Fruit fly (Drosophila melanogaster) whole organism, embryonic: ENCODE measurements around the gene CG13008.

ENCODE experiments used
- CG1024 ChIP-seq: fragments of 200-800 bp; sonication (Bioruptor generic); IDR thresholded peaks from 2 replicates; pipeline ENCODE4 v1.3.6; 2022; ENCODE audit warnings: missing biosample characterization, missing genetic modification characterization
- CG11696 ChIP-seq: fragments of 200-800 bp; sonication (Bioruptor generic); IDR thresholded peaks from 2 replicates; pipeline ENCODE4 v1.3.6; 2022; ENCODE audit warnings: missing biosample characterization, missing genetic modification characterization
- CG12391 ChIP-seq: fragments of 200-800 bp; sonication (Bioruptor generic); optimal IDR thresholded peaks from 3 replicates; lab custom pipeline; 2018; ENCODE audit warnings: missing biosample characterization, mild to moderate bottlenecking, missing genetic modification characterization, moderate library complexity
- CG12744 ChIP-seq: fragments of 200-800 bp; sonication (Bioruptor generic); optimal IDR thresholded peaks from 2 replicates; lab custom pipeline; 2016; ENCODE audit warnings: missing biosample characterization, missing genetic modification characterization
- CG13287 ChIP-seq: fragments of 200-800 bp; sonication (Bioruptor generic); IDR thresholded peaks from 2 replicates; pipeline ENCODE4 v1.3.6; 2022; ENCODE audit warnings: missing biosample characterization, missing genetic modification characterization; ENCODE audit not compliant: partially characterized antibody
- CG15073 ChIP-seq: fragments of 200-800 bp; sonication (Bioruptor generic); optimal IDR thresholded peaks from 2 replicates; lab custom pipeline; 2016; ENCODE audit warnings: missing biosample characterization, missing genetic modification characterization
- CG15479 ChIP-seq: fragments of 200-800 bp; sonication (Bioruptor generic); optimal IDR thresholded peaks from 3 replicates; lab custom pipeline; 2019; ENCODE audit warnings: missing biosample characterization, mild to moderate bottlenecking, missing genetic modification characterization, moderate library complexity
- CG17359 ChIP-seq: fragments of 200-800 bp; sonication (Bioruptor generic); optimal IDR thresholded peaks from 3 replicates; lab custom pipeline; 2018; ENCODE audit warnings: missing biosample characterization, mild to moderate bottlenecking, missing genetic modification characterization, moderate library complexity
- CG17361 ChIP-seq: fragments of 200-800 bp; sonication (Bioruptor generic); IDR thresholded peaks from 3 replicates; pipeline ENCODE4 v1.3.6; 2022; ENCODE audit warnings: missing biosample characterization, missing genetic modification characterization
- CG18011 ChIP-seq: fragments of 200-800 bp; sonication (Bioruptor generic); optimal IDR thresholded peaks from 2 replicates; lab custom pipeline; 2017; ENCODE audit warnings: missing biosample characterization, missing genetic modification characterization, mild to moderate bottlenecking, moderate library complexity, missing genotype
- CG18476 ChIP-seq: fragments of 200-800 bp; sonication (Bioruptor generic); optimal IDR thresholded peaks from 2 replicates; lab custom pipeline; 2016; ENCODE audit warnings: missing biosample characterization, mild to moderate bottlenecking, missing genetic modification characterization
- CG2875 ChIP-seq: fragments of 200-800 bp; sonication (Bioruptor generic); optimal IDR thresholded peaks from 2 replicates; lab custom pipeline; 2017; ENCODE audit warnings: missing biosample characterization, mild to moderate bottlenecking, missing genetic modification characterization, missing genetic modification reagents
- CG34376 ChIP-seq: fragments of 200-800 bp; sonication (Bioruptor generic); optimal IDR thresholded peaks from 2 replicates; lab custom pipeline; 2018; ENCODE audit warnings: missing biosample characterization, mild to moderate bottlenecking, missing genetic modification characterization
- CG4424 ChIP-seq: fragments of 200-800 bp; sonication (Bioruptor generic); optimal IDR thresholded peaks from 3 replicates; lab custom pipeline; 2016; ENCODE audit warnings: missing biosample characterization, missing genetic modification characterization
- CG6765 ChIP-seq: fragments of 200-800 bp; sonication (Bioruptor generic); optimal IDR thresholded peaks from 3 replicates; lab custom pipeline; 2017; ENCODE audit warnings: missing biosample characterization, mild to moderate bottlenecking, missing genetic modification characterization
- CG6791 ChIP-seq: fragments of 200-800 bp; sonication (Bioruptor generic); IDR thresholded peaks from 3 replicates; pipeline ENCODE4 v1.3.6; 2022; ENCODE audit warnings: missing biosample characterization, missing genetic modification characterization; ENCODE audit not compliant: partially characterized antibody
- CG8089 ChIP-seq: fragments of 200-800 bp; sonication (Bioruptor generic); optimal IDR thresholded peaks from 3 replicates; lab custom pipeline; 2016; ENCODE audit warnings: missing biosample characterization, missing genetic modification characterization
- CG8290 ChIP-seq, 3 experiments: fragments of 200-800 bp; sonication (Bioruptor generic); optimal IDR thresholded peaks; 2 replicates each; lab custom pipeline; 2016 to 2019; ENCODE audit warnings: missing biosample characterization in 3 of 3, missing genetic modification characterization in 3 of 3, mild to moderate bottlenecking in 2 of 3, moderate library complexity in 1 of 3
- CG8359 ChIP-seq: fragments of 200-800 bp; sonication (Bioruptor generic); optimal IDR thresholded peaks from 2 replicates; lab custom pipeline; 2017; ENCODE audit warnings: missing biosample characterization, mild to moderate bottlenecking, missing genetic modification characterization, borderline replicate concordance
- CG8944 ChIP-seq: fragments of 200-800 bp; sonication (Bioruptor generic); optimal IDR thresholded peaks from 3 replicates; lab custom pipeline; 2016; ENCODE audit warnings: missing biosample characterization, missing genetic modification characterization
- CG9817 ChIP-seq: fragments of 200-800 bp; sonication (Bioruptor generic); optimal IDR thresholded peaks from 2 replicates; lab custom pipeline; 2018; ENCODE audit warnings: missing biosample characterization, mild to moderate bottlenecking, missing genetic modification characterization, moderate library complexity
- CTCF ChIP-seq: fragments of 200-800 bp; sonication (Bioruptor generic); optimal IDR thresholded peaks from 2 replicates; lab custom pipeline; 2017; ENCODE audit warnings: missing biosample characterization, mild to moderate bottlenecking, missing genetic modification characterization, moderate library complexity
- CrebB ChIP-seq: fragments of 200-800 bp; sonication (Bioruptor generic); optimal IDR thresholded peaks from 3 replicates; lab custom pipeline; 2018; ENCODE audit warnings: missing biosample characterization, mild to moderate bottlenecking, missing genetic modification characterization
- Dip2 ChIP-seq: fragments of 200-800 bp; sonication (Bioruptor generic); IDR thresholded peaks from 2 replicates; pipeline ENCODE4 v1.3.6; 2022; ENCODE audit warnings: missing biosample characterization, missing genetic modification characterization
- Drgx ChIP-seq: fragments of 200-800 bp; sonication (Bioruptor generic); IDR thresholded peaks from 2 replicates; pipeline ENCODE4 v1.3.6; 2022; ENCODE audit warnings: missing biosample characterization, missing genetic modification characterization
- E2f2 ChIP-seq: fragments of 200-800 bp; sonication (Bioruptor generic); IDR thresholded peaks from 2 replicates; pipeline ENCODE4 v1.3.6; 2022; ENCODE audit warnings: missing biosample characterization, missing genetic modification characterization
- GATAe ChIP-seq: fragments of 200-800 bp; sonication (Bioruptor generic); conservative IDR thresholded peaks from 2 replicates; pipeline ENCODE4 v1.3.6; 2022; ENCODE audit warnings: missing biosample characterization, missing genetic modification characterization
- Mad ChIP-seq: fragments of 200-800 bp; sonication (Bioruptor generic); optimal IDR thresholded peaks from 2 replicates; lab custom pipeline; 2016; ENCODE audit warnings: missing biosample characterization, missing genetic modification characterization
- Med ChIP-seq: fragments of 200-800 bp; sonication (Bioruptor generic); peaks from one replicate; lab custom pipeline; 2016; ENCODE audit warnings: missing biosample characterization, missing genetic modification characterization, mild to moderate bottlenecking, inconsistent platforms, moderate library complexity
- Rfx ChIP-seq: fragments of 200-800 bp; sonication (Bioruptor generic); IDR thresholded peaks from 2 replicates; pipeline ENCODE4 v1.3.6; 2022; ENCODE audit warnings: missing biosample characterization, missing genetic modification characterization
- ab ChIP-seq: fragments of 200-800 bp; sonication (Bioruptor generic); optimal IDR thresholded peaks from 2 replicates; lab custom pipeline; 2016; ENCODE audit warnings: missing biosample characterization, missing genetic modification characterization
- ap ChIP-seq: fragments of 200-800 bp; sonication (Bioruptor generic); IDR thresholded peaks from 2 replicates; pipeline ENCODE4 v1.3.6; 2022; ENCODE audit warnings: missing biosample characterization, missing genetic modification characterization
- chinmo ChIP-seq: fragments of 200-800 bp; sonication (Bioruptor generic); IDR thresholded peaks from 4 replicates; pipeline ENCODE4 v1.3.6; 2022; ENCODE audit warnings: missing biosample characterization, missing genetic modification characterization; ENCODE audit not compliant: partially characterized antibody
- chm ChIP-seq: fragments of 200-800 bp; sonication (Bioruptor generic); IDR thresholded peaks from 2 replicates; pipeline ENCODE4 v1.3.6; 2022; ENCODE audit warnings: missing biosample characterization, missing genetic modification characterization
- chn ChIP-seq: fragments of 200-800 bp; sonication (Bioruptor generic); optimal IDR thresholded peaks from 2 replicates; lab custom pipeline; 2016; ENCODE audit warnings: missing biosample characterization, missing genetic modification characterization
- en ChIP-seq: fragments of 200-800 bp; sonication (Bioruptor generic); optimal IDR thresholded peaks from 2 replicates; lab custom pipeline; 2016; ENCODE audit warnings: missing biosample characterization, missing genetic modification characterization
- esg ChIP-seq: fragments of 200-800 bp; sonication (Bioruptor generic); conservative IDR thresholded peaks from 2 replicates; pipeline ENCODE4 v1.3.6; 2022; ENCODE audit warnings: missing biosample characterization, missing genetic modification characterization
- exex ChIP-seq: fragments of 200-800 bp; sonication (Bioruptor generic); optimal IDR thresholded peaks from 4 replicates; lab custom pipeline; 2018; ENCODE audit warnings: missing biosample characterization, mild to moderate bottlenecking, missing genetic modification characterization, moderate library complexity
- grn ChIP-seq: fragments of 200-800 bp; sonication (Bioruptor generic); optimal IDR thresholded peaks from 3 replicates; lab custom pipeline; 2017; ENCODE audit warnings: missing biosample characterization, missing genetic modification characterization
- insv ChIP-seq, 2 experiments: fragments of 200-800 bp; sonication (Bioruptor generic); optimal IDR thresholded peaks; 3 replicates each; lab custom pipeline; 2016 to 2018; ENCODE audit warnings: missing biosample characterization in 2 of 2, missing genetic modification characterization in 2 of 2
- maf-S ChIP-seq: fragments of 200-800 bp; sonication (Bioruptor generic); optimal IDR thresholded peaks from 2 replicates; lab custom pipeline; 2016; ENCODE audit warnings: missing biosample characterization, missing genetic modification characterization
- pfk ChIP-seq: fragments of 200-800 bp; sonication (Bioruptor generic); optimal IDR thresholded peaks from 2 replicates; lab custom pipeline; 2018; ENCODE audit warnings: missing biosample characterization, mild to moderate bottlenecking, missing genetic modification characterization, moderate library complexity
- sd ChIP-seq: fragments of 200-800 bp; sonication (Bioruptor generic); optimal IDR thresholded peaks from 3 replicates; lab custom pipeline; 2018; ENCODE audit warnings: missing biosample characterization, mild to moderate bottlenecking, missing genetic modification characterization, moderate library complexity
- slou ChIP-seq: fragments of 200-800 bp; sonication (Bioruptor generic); optimal IDR thresholded peaks from 3 replicates; lab custom pipeline; 2016; ENCODE audit warnings: missing biosample characterization, missing genetic modification characterization
- sug ChIP-seq: fragments of 200-800 bp; optimal IDR thresholded peaks from 2 replicates; lab custom pipeline; 2019; ENCODE audit warnings: missing biosample characterization, mild to moderate bottlenecking, missing genetic modification characterization, moderate library complexity
- vfl ChIP-seq: fragments of 200-800 bp; sonication (Bioruptor generic); optimal IDR thresholded peaks from 2 replicates; lab custom pipeline; 2016; ENCODE audit warnings: missing biosample characterization, missing genetic modification characterization
- zfh2 ChIP-seq: fragments of 200-800 bp; sonication (Bioruptor generic); optimal IDR thresholded peaks from 2 replicates; lab custom pipeline; 2016; ENCODE audit warnings: missing biosample characterization, missing genetic modification characterization

Gene CG13008

DNA sequence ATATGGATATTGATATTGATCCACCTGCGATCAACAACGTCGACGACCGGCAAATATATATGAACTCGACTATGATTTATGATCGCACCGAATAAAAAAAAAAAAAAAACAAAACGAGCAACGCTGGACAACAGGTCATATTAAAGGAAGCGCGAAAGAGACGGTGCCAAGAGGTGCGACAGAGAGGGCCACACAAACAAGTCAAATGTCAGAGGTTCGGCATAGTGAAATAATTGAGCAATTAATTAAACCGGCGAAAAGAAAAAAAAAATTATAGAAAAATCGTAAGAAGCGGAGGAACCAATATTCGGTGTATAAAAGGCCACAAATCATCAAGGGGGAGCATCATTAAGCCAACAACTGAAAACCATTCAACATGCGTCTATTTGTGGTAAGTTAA, 31.4 kb downstream of the CG13008 start, which contains the start of gene Twdlalpha:
Twdlalpha (plus strand) TSS at position 301 of the 400 bp plus-strand sequence.
- TF ChIP-seq CG11696 (GFP tag; lab: Robert Waterston, UW) (no peak), ap (GFP tag; lab: Robert Waterston, UW) (no peak), Dip2 (no peak), maf-S (GFP tag; lab: Kevin White, UChicago) (no peak), CG6765 (GFP tag; lab: Kevin White, UChicago) (no peak), en (GFP tag; lab: Kevin White, UChicago) (no peak), slou (GFP tag; lab: Kevin White, UChicago) (no peak), CG8944 (GFP tag; lab: Kevin White, UChicago) (no peak), Drgx (GFP tag; lab: Robert Waterston, UW) (no peak), CG17359 (tag; lab: Kevin White, UChicago) (no peak), CG2875 (GFP tag; lab: Kevin White, UChicago) (no peak), CG12391 (tag; lab: Kevin White, UChicago) (no peak), CG17361 (GFP tag; lab: Robert Waterston, UW) (no peak), CG15073 (GFP tag; lab: Kevin White, UChicago) (no peak)

DNA sequence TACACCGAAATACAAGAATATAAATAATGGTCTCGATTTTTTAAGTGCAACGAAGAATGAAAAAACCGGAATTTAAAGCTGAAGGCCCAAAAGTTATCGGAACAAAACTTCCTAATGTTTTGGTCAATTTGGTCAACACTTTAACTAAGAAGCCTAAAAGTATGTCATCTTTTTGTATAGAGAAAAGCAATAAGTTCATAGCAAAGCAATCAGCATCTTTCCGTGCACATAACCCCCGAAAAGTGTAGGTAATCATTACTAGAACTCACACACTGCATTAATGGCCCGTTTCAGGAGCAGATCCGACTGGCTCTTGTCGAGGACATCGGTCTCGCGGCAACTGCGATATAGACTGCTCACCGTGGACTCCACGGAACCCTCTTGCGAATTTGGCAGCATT, 33.2 kb downstream of the CG13008 start:
- TF ChIP-seq chinmo (GFP tag; lab: Robert Waterston, UW) (no peak), CG18011 (GFP tag; lab: Kevin White, UChicago) (peak; percentile 96), CG6791 (GFP tag; lab: Robert Waterston, UW) (0 out of 3 replicates have a peak, but pooled peaks have one; percentile 9), CTCF (GFP tag; lab: Kevin White, UChicago) (peak; percentile 30), CG18476 (no peak), CG8290 (GFP tag; optimal IDR thresholded peaks at IDR 0.05; lab: Kevin White, UChicago) (peak; percentile 44), CG8290 (tag; optimal IDR thresholded peaks at IDR 0.05; lab: Kevin White, UChicago) (no peak), E2f2 (GFP tag; lab: Robert Waterston, UW) (no peak), Med (GFP tag; lab: Kevin White, UChicago) (no peak), CG1024 (GFP tag; lab: Robert Waterston, UW) (no peak)
- TF ChIP-seq, all 482 proteins: peak for 4

DNA sequence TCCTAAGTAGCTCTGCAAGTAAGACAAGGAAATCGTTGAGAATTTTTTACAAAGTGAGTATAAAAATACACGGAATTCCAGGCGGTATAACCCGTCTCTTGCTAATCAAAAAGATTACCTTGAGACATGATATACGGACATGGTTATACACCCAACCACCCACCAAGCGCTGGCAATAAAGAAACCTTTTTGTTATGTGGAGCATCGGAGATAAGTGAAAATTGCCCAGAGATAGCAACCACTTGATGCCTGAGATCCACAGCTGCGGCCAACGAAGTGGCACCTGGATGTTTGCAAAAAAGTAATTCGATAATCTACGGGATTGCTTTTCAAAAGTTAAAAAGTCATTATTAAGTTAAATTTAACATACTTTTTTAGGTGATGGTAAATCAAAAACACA, 34.8 kb downstream of the CG13008 start:
- TF ChIP-seq GATAe (0 out of 2 replicates have a peak, but pooled peaks have one; percentile 18), CG15479 (no peak), CG34376 (GFP tag; lab: Kevin White, UChicago) (peak; percentile 16), vfl (no peak), grn (GFP tag; lab: Kevin White, UChicago) (peak; percentile 28), sd (tag; lab: Kevin White, UChicago) (peak; percentile 48), CG11696 (GFP tag; lab: Robert Waterston, UW) (peak; percentile 45; the same call in 1 of the 2 replicates), sug (tag; lab: Kevin White, UChicago) (peak; percentile 85), CG8089 (GFP tag; lab: Kevin White, UChicago) (no peak), exex (tag; lab: Kevin White, UChicago) (peak; percentile 64)

DNA sequence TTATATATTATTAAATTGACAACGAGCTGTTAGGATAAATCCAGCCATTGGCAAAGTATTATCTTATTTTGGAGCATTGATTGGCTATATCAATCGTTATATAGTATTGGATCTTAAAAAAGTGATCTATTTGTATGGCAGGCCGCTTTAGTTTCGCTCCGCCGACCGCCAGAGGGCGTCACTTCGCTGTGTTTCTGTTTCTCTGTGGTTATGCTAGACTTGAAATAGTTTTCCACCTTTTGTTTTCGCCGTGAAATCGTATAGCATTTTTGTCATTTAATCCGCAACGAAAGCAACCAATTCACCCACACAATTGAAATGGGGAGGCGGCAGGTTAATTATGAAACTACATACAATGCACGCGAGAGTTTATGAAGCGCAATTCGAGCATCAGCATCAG, 35.7 kb downstream of the CG13008 start:
- TF ChIP-seq Mad (GFP tag; lab: Kevin White, UChicago) (no peak), CG12744 (GFP tag; lab: Kevin White, UChicago) (no peak), chm (GFP tag; lab: Robert Waterston, UW) (0 out of 2 replicates have a peak, but pooled peaks have one; percentile 14), CG8359 (GFP tag; lab: Kevin White, UChicago) (peak; percentile 8), CrebB (tag; lab: Kevin White, UChicago) (no peak), CG9817 (tag; lab: Kevin White, UChicago) (no peak), CG4424 (GFP tag; lab: Kevin White, UChicago) (peak; percentile 34), maf-S (GFP tag; lab: Kevin White, UChicago) (no peak), ab (GFP tag; lab: Kevin White, UChicago) (no peak), Rfx (GFP tag; lab: Robert Waterston, UW) (no peak), insv (GFP tag; optimal IDR thresholded peaks at IDR 0.05; lab: Kevin White, UChicago) (no peak), CTCF (GFP tag; lab: Kevin White, UChicago) (peak; percentile 90), pfk (GFP tag; lab: Kevin White, UChicago) (no peak), CG13287 (GFP tag; lab: Robert Waterston, UW) (no peak), Drgx (GFP tag; lab: Robert Waterston, UW) (no peak), zfh2 (no peak), chn (GFP tag; lab: Kevin White, UChicago) (no peak), esg (no peak)
